Worm (Caenorhabditis elegans): Measurements from ENCODE around the gene xnd-1.
A peak's percentile ranks its signal among the peaks of the same experiment; 100 is the strongest.

The xnd-1 gene

DNA sequence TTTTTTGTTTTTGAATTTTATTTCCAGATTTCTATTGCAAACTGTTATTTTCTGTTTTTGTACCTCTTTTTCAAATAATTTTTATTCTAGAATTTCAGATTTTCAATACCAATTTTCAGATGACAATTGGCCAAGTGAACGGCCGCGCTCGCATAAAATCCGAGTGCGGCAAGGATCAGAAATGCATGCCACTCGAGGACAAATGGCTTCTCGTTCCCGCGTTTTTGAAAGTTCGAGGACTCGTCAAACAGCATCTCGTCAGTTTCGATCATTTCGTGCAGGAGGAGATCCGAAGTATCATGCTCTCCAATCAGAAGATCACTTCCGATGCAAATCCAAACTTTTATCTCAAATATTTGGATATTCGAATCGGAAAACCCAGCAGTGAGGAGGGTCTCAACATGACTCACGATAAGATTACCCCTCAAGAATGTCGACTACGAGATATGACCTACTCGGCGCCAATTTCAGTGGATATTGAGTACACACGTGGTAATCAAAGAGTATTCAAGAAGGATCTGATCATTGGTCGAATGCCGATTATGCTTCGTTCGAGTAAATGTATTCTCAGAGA is 46.9 kb upstream of the xnd-1 start, which contains the start of gene rpc-2 (continued):
- TF ChIP-seq attf-4 (tag; optimal IDR thresholded peaks at IDR 0.05) (no peak), Y75B8A.6 (GFP tag; IDR thresholded peaks at IDR 0.05) (peak; percentile 16; the same call in 1 of the 2 replicates), dpl-1 (GFP tag; optimal IDR thresholded peaks at IDR 0.05) (no peak), lin-39 (tag; optimal IDR thresholded peaks at IDR 0.05) (no peak), lin-1 (GFP tag; IDR thresholded peaks at IDR 0.05) (no peak), skn-1 (tag; optimal IDR thresholded peaks at IDR 0.05) (no peak), ceh-20 (GFP tag; IDR thresholded peaks at IDR 0.05) (no peak), lin-13 (GFP tag; optimal IDR thresholded peaks at IDR 0.05) (no peak), spr-1 (tag; optimal IDR thresholded peaks at IDR 0.05) (peak; percentile 24), hlh-30 (tag; optimal IDR thresholded peaks at IDR 0.05; ENCODE audit: insufficient read depth) (no peak), spr-3 (GFP tag; optimal IDR thresholded peaks at IDR 0.05) (no peak), nhr-77 (tag; optimal IDR thresholded peaks at IDR 0.05) (no peak), daf-19 (GFP tag; conservative IDR thresholded peaks at IDR 0.05) (no peak), nhr-10 (tag; optimal IDR thresholded peaks at IDR 0.05) (no peak), Y5F2A.4 (GFP tag; optimal IDR thresholded peaks at IDR 0.05) (no peak), dmd-8 (GFP tag; IDR thresholded peaks at IDR 0.05) (0 out of 2 replicates have a peak, but pooled peaks have one; percentile 51), zfp-3 (GFP tag; conservative IDR thresholded peaks at IDR 0.05) (no peak; the same call in 1 of the 2 replicates), snpc-1.2 (GFP tag; IDR thresholded peaks at IDR 0.05) (no peak), F37D6.2 (tag; optimal IDR thresholded peaks at IDR 0.05) (no peak), aly-2 (tag; optimal IDR thresholded peaks at IDR 0.05) (no peak), Y48G9A.11 (GFP tag; IDR thresholded peaks at IDR 0.05) (peak; percentile 19; the same call in 1 of the 2 replicates), ces-1 (GFP tag; optimal IDR thresholded peaks at IDR 0.05) (no peak), cey-2 (tag; optimal IDR thresholded peaks at IDR 0.05; ENCODE audit: borderline replicate concordance, insufficient read depth) (no peak), D1046.2 (GFP tag; IDR thresholded peaks at IDR 0.05) (no peak), tag-97 (GFP tag; IDR thresholded peaks at IDR 0.05) (no peak), unc-39 (tag; optimal IDR thresholded peaks at IDR 0.05) (no peak), hif-1 (tag; optimal IDR thresholded peaks at IDR 0.05) (no peak), mep-1 (tag; optimal IDR thresholded peaks at IDR 0.05) (no peak), ceh-62 (tag; optimal IDR thresholded peaks at IDR 0.05) (no peak), fkh-10 (GFP tag; optimal IDR thresholded peaks at IDR 0.05) (no peak), nhr-11 (tag; optimal IDR thresholded peaks at IDR 0.05) (no peak), ama-1 (optimal IDR thresholded peaks at IDR 0.05) (peak; percentile 33), F10B5.3 (tag; optimal IDR thresholded peaks at IDR 0.05) (no peak), hmg-1.1 (GFP tag; IDR thresholded peaks at IDR 0.05) (no peak), pqm-1 (tag; optimal IDR thresholded peaks at IDR 0.05) (no peak), gei-8 (GFP tag; optimal IDR thresholded peaks at IDR 0.05) (no peak), ctbp-1 (GFP tag; IDR thresholded peaks at IDR 0.05) (no peak), Y105C5A.15 (GFP tag; IDR thresholded peaks at IDR 0.05) (no peak), nhr-76 (tag; optimal IDR thresholded peaks at IDR 0.05) (no peak), mdl-1 (tag; optimal IDR thresholded peaks at IDR 0.05) (no peak), arid-1 (GFP tag; conservative IDR thresholded peaks at IDR 0.05) (peak; percentile 69; the same call in 1 of the 2 replicates), set-16 (GFP tag; IDR thresholded peaks at IDR 0.05) (no peak), lim-7 (GFP tag; IDR thresholded peaks at IDR 0.05) (peak; percentile 18; the same call in 1 of the 2 replicates), fos-1 (tag; optimal IDR thresholded peaks at IDR 0.05) (no peak), lin-38 (GFP tag; IDR thresholded peaks at IDR 0.05) (peak; percentile 50), rbr-2 (tag; optimal IDR thresholded peaks at IDR 0.05) (no peak), nhr-111 (GFP tag; optimal IDR thresholded peaks at IDR 0.05) (no peak), ztf-7 (tag; optimal IDR thresholded peaks at IDR 0.05) (no peak), hlh-11 (tag; optimal IDR thresholded peaks at IDR 0.05) (no peak), aha-1 (tag) (peak; percentile 66), lin-15B (tag; optimal IDR thresholded peaks at IDR 0.05) (no peak), egl-43 (GFP tag; IDR thresholded peaks at IDR 0.05) (peak; percentile 54; the same call in 1 of the 2 replicates)

Data from whole organism, L4 larva.